Worm (Caenorhabditis elegans): ENCODE results near the gene srsx-10.

srsx-10 gene

DNA sequence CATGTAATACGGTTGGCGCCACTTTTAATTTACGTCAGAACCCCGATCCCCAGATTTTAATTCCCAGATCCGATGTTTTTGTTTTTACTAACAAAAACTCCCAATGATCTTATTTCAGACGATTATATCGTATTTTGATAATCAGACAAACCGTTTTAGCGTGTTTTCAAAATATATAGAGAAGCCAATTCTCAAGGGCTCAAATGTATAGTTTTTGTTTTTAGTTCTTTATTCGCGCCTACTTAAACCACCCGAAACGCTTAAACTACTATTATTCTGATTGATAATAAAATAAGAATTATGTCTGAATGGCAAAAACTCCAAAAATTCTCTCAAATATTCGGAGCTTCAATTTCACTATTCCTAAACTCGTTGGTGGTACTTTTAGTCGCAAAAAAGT lies 18.0 kb downstream of the srsx-10 start, which contains the start of gene str-208:
str-208 (plus strand) TSS at position 301 of the 400 bp plus-strand sequence.
- TF ChIP-seq mec-3 (tag; optimal IDR thresholded peaks at IDR 0.05; ENCODE audit: borderline replicate concordance) (no peak), pros-1 (tag; optimal IDR thresholded peaks at IDR 0.05) (no peak), pqm-1 (tag; optimal IDR thresholded peaks at IDR 0.05) (no peak), rnt-1 (tag; optimal IDR thresholded peaks at IDR 0.05) (no peak), sox-2 (GFP tag; IDR thresholded peaks at IDR 0.05) (no peak), ref-2 (tag; optimal IDR thresholded peaks at IDR 0.05) (no peak), elt-4 (tag; optimal IDR thresholded peaks at IDR 0.05) (no peak), nhr-11 (tag; optimal IDR thresholded peaks at IDR 0.05) (no peak), F13H6.1 (tag; optimal IDR thresholded peaks at IDR 0.05) (no peak), K02D7.2 (tag; optimal IDR thresholded peaks at IDR 0.05) (no peak), che-1 (tag; optimal IDR thresholded peaks at IDR 0.05) (no peak), pax-1 (tag; optimal IDR thresholded peaks at IDR 0.05) (no peak), npax-4 (tag; optimal IDR thresholded peaks at IDR 0.05) (no peak), unc-86 (tag; optimal IDR thresholded peaks at IDR 0.05) (no peak), ceh-9 (tag; optimal IDR thresholded peaks at IDR 0.05) (no peak), eyg-1 (tag; optimal IDR thresholded peaks at IDR 0.05) (no peak), ceh-19 (GFP tag; optimal IDR thresholded peaks at IDR 0.05) (no peak), nhr-232 (tag; optimal IDR thresholded peaks at IDR 0.05) (no peak), ceh-30 (tag; optimal IDR thresholded peaks at IDR 0.05) (no peak)

DNA sequence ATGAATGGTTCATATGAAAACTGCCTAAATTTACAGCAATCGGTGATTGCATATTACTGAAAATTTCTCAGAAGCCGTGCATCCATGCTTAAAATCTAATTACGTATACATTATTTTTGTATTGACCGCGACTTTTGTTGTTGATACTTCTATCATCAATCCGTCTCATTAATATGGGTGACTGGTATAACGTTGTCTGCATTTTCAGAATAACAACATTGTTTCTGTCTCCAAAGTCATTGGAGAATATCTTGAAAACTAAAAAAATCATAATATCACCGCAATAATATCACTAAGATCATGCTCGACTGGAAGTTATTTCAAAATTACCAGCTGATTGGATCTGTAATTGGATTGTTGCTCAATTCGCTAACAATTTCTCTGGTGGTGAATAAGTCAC lies 23.1 kb downstream of the srsx-10 start, which contains the start of gene str-207:
str-207 (plus strand) TSS at position 301 of the 400 bp plus-strand sequence.
- no peak for TF ChIP-seq pha-4 (tag; optimal IDR thresholded peaks at IDR 0.05)
- no peak for TF ChIP-seq pag-3 (tag; optimal IDR thresholded peaks at IDR 0.05; ENCODE audit: borderline replicate concordance)
- no peak for TF ChIP-seq nfya-1 (tag; optimal IDR thresholded peaks at IDR 0.05)
- no peak for TF ChIP-seq nhr-232 (tag; optimal IDR thresholded peaks at IDR 0.05)

- TF ChIP-seq ceh-30 (tag; optimal IDR thresholded peaks at IDR 0.05) (no peak), sox-4 (tag; optimal IDR thresholded peaks at IDR 0.05) (no peak), nhr-232 (tag; optimal IDR thresholded peaks at IDR 0.05) (no peak), ztf-16 (tag; optimal IDR thresholded peaks at IDR 0.05) (no peak), hlh-30 (tag; optimal IDR thresholded peaks at IDR 0.05; ENCODE audit: insufficient read depth) (no peak), lim-6 (tag; optimal IDR thresholded peaks at IDR 0.05) (no peak), ceh-45 (GFP tag; IDR thresholded peaks at IDR 0.05) (no peak), ceh-2 (tag; optimal IDR thresholded peaks at IDR 0.05) (no peak), rnt-1 (tag; optimal IDR thresholded peaks at IDR 0.05) (no peak), elt-2 (tag; optimal IDR thresholded peaks at IDR 0.05) (no peak)
Measured at ce11 chrV:4948635-4949034, 25.9 kb downstream of the srsx-10 start, which contains the start of gene str-209. TSS of gene str-209 (plus strand) at chrV:4948935.

ce11 chrV:4944219-4944618 lies 30.4 kb downstream of the srsx-10 start, which contains the start of gene str-211:
TSS of gene str-211 (minus strand) at chrV:4944319.
- TF ChIP-seq ceh-9 (tag; optimal IDR thresholded peaks at IDR 0.05): no peak
- TF ChIP-seq pqm-1 (tag; optimal IDR thresholded peaks at IDR 0.05): no peak
- no peak for TF ChIP-seq Y22D7AL.16 (tag; optimal IDR thresholded peaks at IDR 0.05)
- no peak for TF ChIP-seq ceh-24 (tag; optimal IDR thresholded peaks at IDR 0.05)

ce11 chrV:4937337-4937736 lies 37.2 kb downstream of the srsx-10 start:
- no peak for TF ChIP-seq syd-9 (tag; optimal IDR thresholded peaks at IDR 0.05)
- no peak for TF ChIP-seq ceh-24 (tag; optimal IDR thresholded peaks at IDR 0.05)
- TF ChIP-seq tbx-2 (tag; optimal IDR thresholded peaks at IDR 0.05): no peak
- TF ChIP-seq hlh-6 (tag; optimal IDR thresholded peaks at IDR 0.05): no peak
- TF ChIP-seq elt-2 (tag; optimal IDR thresholded peaks at IDR 0.05): no peak
- no peak for TF ChIP-seq ceh-22 (tag; optimal IDR thresholded peaks at IDR 0.05)
- TF ChIP-seq unc-86 (tag; optimal IDR thresholded peaks at IDR 0.05): no peak
- TF ChIP-seq ama-1 (optimal IDR thresholded peaks at IDR 0.05): no peak
- no peak for TF ChIP-seq ets-4 (tag; optimal IDR thresholded peaks at IDR 0.05)
- TF ChIP-seq ref-2 (tag; optimal IDR thresholded peaks at IDR 0.05): no peak
- TF ChIP-seq ceh-48 (tag; optimal IDR thresholded peaks at IDR 0.05): no peak
- TF ChIP-seq zip-5 (tag; optimal IDR thresholded peaks at IDR 0.05): no peak
- TF ChIP-seq tbx-7 (tag; optimal IDR thresholded peaks at IDR 0.05): no peak
